Worm (Caenorhabditis elegans): Measurements from ENCODE around the gene Y67H2A.10.

The Y67H2A.10 gene

ce11 chrIV:13244024-13244423 lies 45.3 kb downstream of the Y67H2A.10 start, which contains the start of gene cox-11:
Gene cox-11, plus strand, starts transcription at chrIV:13244324.
- TF ChIP-seq mls-2 (tag; optimal IDR thresholded peaks at IDR 0.05) (no peak), lsy-2 (tag; optimal IDR thresholded peaks at IDR 0.05) (no peak), nhr-28 (tag; optimal IDR thresholded peaks at IDR 0.05) (no peak), hlh-1 (tag; optimal IDR thresholded peaks at IDR 0.05) (no peak), elt-1 (tag; optimal IDR thresholded peaks at IDR 0.05; ENCODE audit: borderline replicate concordance, insufficient read depth) (no peak), lin-13 (tag; optimal IDR thresholded peaks at IDR 0.05) (no peak), elt-3 (tag; optimal IDR thresholded peaks at IDR 0.05) (no peak), M03D4.4 (tag; optimal IDR thresholded peaks at IDR 0.05) (no peak), blmp-1 (tag; optimal IDR thresholded peaks at IDR 0.05) (no peak), lin-32 (GFP tag; optimal IDR thresholded peaks at IDR 0.05) (no peak), unc-39 (tag; optimal IDR thresholded peaks at IDR 0.05) (no peak), ces-1 (GFP tag; optimal IDR thresholded peaks at IDR 0.05) (no peak), unc-120 (tag; optimal IDR thresholded peaks at IDR 0.05; ENCODE audit: poor library complexity, severe bottlenecking) (no peak), zip-8 (tag; optimal IDR thresholded peaks at IDR 0.05) (no peak), cnd-1 (tag; optimal IDR thresholded peaks at IDR 0.05) (no peak)

- TF ChIP-seq nhr-237 (tag; optimal IDR thresholded peaks at IDR 0.05) (no peak), hlh-1 (tag; optimal IDR thresholded peaks at IDR 0.05) (no peak), unc-120 (tag; optimal IDR thresholded peaks at IDR 0.05; ENCODE audit: poor library complexity, severe bottlenecking) (no peak), elt-3 (tag; optimal IDR thresholded peaks at IDR 0.05) (no peak), unc-39 (tag; optimal IDR thresholded peaks at IDR 0.05) (no peak), nhr-12 (tag; optimal IDR thresholded peaks at IDR 0.05) (no peak), ztf-11 (tag; optimal IDR thresholded peaks at IDR 0.05) (no peak), mab-5 (tag; optimal IDR thresholded peaks at IDR 0.05) (no peak), lin-13 (tag; optimal IDR thresholded peaks at IDR 0.05) (no peak), lin-32 (GFP tag; optimal IDR thresholded peaks at IDR 0.05) (no peak), tbx-8 (GFP tag; optimal IDR thresholded peaks at IDR 0.05) (no peak), lsy-2 (tag; optimal IDR thresholded peaks at IDR 0.05) (no peak), elt-1 (tag; optimal IDR thresholded peaks at IDR 0.05; ENCODE audit: borderline replicate concordance, insufficient read depth) (no peak), bed-3 (GFP tag; optimal IDR thresholded peaks at IDR 0.05) (no peak), mep-1 (tag; optimal IDR thresholded peaks at IDR 0.05) (no peak), nhr-2 (tag; optimal IDR thresholded peaks at IDR 0.05) (no peak)
These were observed 45.9 kb downstream of the Y67H2A.10 start, which contains the start of gene JC8.4 for ce11 chrIV:13243375-13243774. Gene JC8.4, plus strand, starts transcription at chrIV:13243675.

- no peak for TF ChIP-seq nhr-2 (tag; optimal IDR thresholded peaks at IDR 0.05)
- no peak for TF ChIP-seq blmp-1 (tag; optimal IDR thresholded peaks at IDR 0.05)
- no peak for TF ChIP-seq nhr-28 (tag; optimal IDR thresholded peaks at IDR 0.05)
- no peak for TF ChIP-seq drap-1 (GFP tag; optimal IDR thresholded peaks at IDR 0.05)
- TF ChIP-seq ceh-43 (GFP tag; optimal IDR thresholded peaks at IDR 0.05): no peak
- TF ChIP-seq hlh-1 (tag; optimal IDR thresholded peaks at IDR 0.05): no peak
- no peak for TF ChIP-seq ceh-83 (GFP tag; optimal IDR thresholded peaks at IDR 0.05)
- TF ChIP-seq elt-3 (tag; optimal IDR thresholded peaks at IDR 0.05): no peak
- TF ChIP-seq unc-62 (GFP tag; optimal IDR thresholded peaks at IDR 0.05): no peak
- TF ChIP-seq mab-5 (tag; optimal IDR thresholded peaks at IDR 0.05): no peak
- TF ChIP-seq lin-13 (tag; optimal IDR thresholded peaks at IDR 0.05): no peak
- TF ChIP-seq mls-2 (tag; optimal IDR thresholded peaks at IDR 0.05): no peak
- no peak for TF ChIP-seq ztf-11 (tag; optimal IDR thresholded peaks at IDR 0.05)
- no peak for TF ChIP-seq cnd-1 (tag; optimal IDR thresholded peaks at IDR 0.05)
- TF ChIP-seq tbx-8 (GFP tag; optimal IDR thresholded peaks at IDR 0.05): no peak
- no peak for TF ChIP-seq ham-2 (GFP tag; optimal IDR thresholded peaks at IDR 0.05)
- TF ChIP-seq bed-3 (GFP tag; optimal IDR thresholded peaks at IDR 0.05): no peak
- no peak for TF ChIP-seq elt-1 (tag; optimal IDR thresholded peaks at IDR 0.05; ENCODE audit: borderline replicate concordance, insufficient read depth)
- TF ChIP-seq lsy-2 (tag; optimal IDR thresholded peaks at IDR 0.05): no peak
- no peak for TF ChIP-seq nhr-12 (tag; optimal IDR thresholded peaks at IDR 0.05)
These were observed 48.0 kb downstream of the Y67H2A.10 start for ce11 chrIV:13241340-13241739.

- no peak for TF ChIP-seq pha-4 (tag; optimal IDR thresholded peaks at IDR 0.05)
- no peak for TF ChIP-seq sem-2 (GFP tag; optimal IDR thresholded peaks at IDR 0.05)
- no peak for TF ChIP-seq snpc-4 (tag; optimal IDR thresholded peaks at IDR 0.05)
- TF ChIP-seq nhr-76 (tag; optimal IDR thresholded peaks at IDR 0.05): no peak
- TF ChIP-seq mls-2 (tag; optimal IDR thresholded peaks at IDR 0.05): no peak
- TF ChIP-seq mep-1 (tag; optimal IDR thresholded peaks at IDR 0.05): no peak
- TF ChIP-seq elt-1 (tag; optimal IDR thresholded peaks at IDR 0.05; ENCODE audit: borderline replicate concordance, insufficient read depth): no peak
- TF ChIP-seq nhr-12 (tag; optimal IDR thresholded peaks at IDR 0.05): no peak
- TF ChIP-seq ceh-83 (GFP tag; optimal IDR thresholded peaks at IDR 0.05): no peak
- TF ChIP-seq bed-3 (GFP tag; optimal IDR thresholded peaks at IDR 0.05): no peak
- TF ChIP-seq mab-5 (tag; optimal IDR thresholded peaks at IDR 0.05): no peak
- TF ChIP-seq nhr-237 (tag; optimal IDR thresholded peaks at IDR 0.05): no peak
- no peak for TF ChIP-seq drap-1 (GFP tag; optimal IDR thresholded peaks at IDR 0.05)
- TF ChIP-seq ceh-39 (tag; optimal IDR thresholded peaks at IDR 0.05): no peak
- TF ChIP-seq lsy-2 (tag; optimal IDR thresholded peaks at IDR 0.05): no peak
- TF ChIP-seq sptf-1 (tag; optimal IDR thresholded peaks at IDR 0.05): no peak
- no peak for TF ChIP-seq ceh-43 (GFP tag; optimal IDR thresholded peaks at IDR 0.05)
- TF ChIP-seq lin-32 (GFP tag; optimal IDR thresholded peaks at IDR 0.05): no peak
These were observed 48.5 kb downstream of the Y67H2A.10 start, which contains the start of gene lin-54 for ce11 chrIV:13240842-13241143. Gene lin-54, plus strand, starts transcription at chrIV:13241044.

All from whole organism, mixed stage, embryonic.